Worm (Caenorhabditis elegans) whole organism, L2 larva: ENCODE measurements around the gene aat-7.

Source experiments
- C34F6.9 ChIP-seq: fragments of 150-350 bp; optimal IDR thresholded peaks from 2 replicates; lab custom pipeline; 2014; ENCODE audit warnings: missing biosample characterization, missing genetic modification characterization
- F13H6.1 ChIP-seq: sonication (generic microtip); optimal IDR thresholded peaks from 2 replicates; lab custom pipeline; 2016; ENCODE audit warnings: missing genetic modification characterization, missing compliant biosample characterization
- Y55F3AM.14 ChIP-seq: fragments of 200-800 bp; sonication (Bioruptor generic); optimal IDR thresholded peaks from 2 replicates; lab custom pipeline; 2018; ENCODE audit warnings: mild to moderate bottlenecking, missing genetic modification characterization, missing compliant biosample characterization
- ZK546.5 ChIP-seq: sonication (generic microtip); optimal IDR thresholded peaks from 2 replicates; lab custom pipeline; 2017; ENCODE audit warnings: missing biosample characterization, missing genetic modification characterization
- alr-1 ChIP-seq: fragments of 150-350 bp; optimal IDR thresholded peaks from 2 replicates; lab custom pipeline; 2014; ENCODE audit warnings: missing biosample characterization, missing genetic modification characterization
- ama-1 ChIP-seq: fragments of 150-350 bp; optimal IDR thresholded peaks from 2 replicates; lab custom pipeline; 2018; ENCODE audit warnings: inconsistent platforms
- ceh-82 ChIP-seq: fragments of 150-350 bp; optimal IDR thresholded peaks from 2 replicates; lab custom pipeline; 2014; ENCODE audit warnings: missing biosample characterization, missing genetic modification characterization
- dmd-4 ChIP-seq: sonication (generic microtip); optimal IDR thresholded peaks from 2 replicates; lab custom pipeline; 2017; ENCODE audit warnings: missing biosample characterization, missing genetic modification characterization
- egl-27 ChIP-seq: sonication (generic microtip); optimal IDR thresholded peaks from 3 replicates; lab custom pipeline; 2017; ENCODE audit warnings: missing biosample characterization, missing genetic modification reagents, missing genetic modification characterization
- elt-1 ChIP-seq: fragments of 150-350 bp; optimal IDR thresholded peaks from 2 replicates; lab custom pipeline; 2014; ENCODE audit warnings: missing biosample characterization, missing genetic modification characterization
- elt-3 ChIP-seq: sonication (generic microtip); optimal IDR thresholded peaks from 2 replicates; lab custom pipeline; 2017; ENCODE audit warnings: missing biosample characterization, missing genetic modification characterization
- fos-1 ChIP-seq: fragments of 150-350 bp; optimal IDR thresholded peaks from 2 replicates; lab custom pipeline; 2014; ENCODE audit warnings: missing biosample characterization, missing genetic modification characterization
- lin-39 ChIP-seq: fragments of 150-350 bp; optimal IDR thresholded peaks from 2 replicates; lab custom pipeline; 2014; ENCODE audit warnings: missing biosample characterization, missing genetic modification reagents, missing genetic modification characterization
- lsy-2 ChIP-seq, 2 experiments: fragments of 150-350 bp in 1 of 2; sonication (generic microtip) in 1 of 2; optimal IDR thresholded peaks; 2 replicates each; lab custom pipeline; 2014 to 2017; ENCODE audit warnings: missing biosample characterization in 2 of 2, missing genetic modification characterization in 2 of 2
- mab-5 ChIP-seq: fragments of 150-350 bp; optimal IDR thresholded peaks from 2 replicates; lab custom pipeline; 2014; ENCODE audit warnings: missing biosample characterization, missing genetic modification characterization
- mdl-1 ChIP-seq, 2 experiments: fragments of 150-350 bp in 1 of 2; sonication (generic microtip) in 1 of 2; optimal IDR thresholded peaks; 2 replicates each; lab custom pipeline; 2017; ENCODE audit warnings: missing biosample characterization in 2 of 2, missing genetic modification characterization in 2 of 2
- nhr-12 ChIP-seq: fragments of 150-350 bp; optimal IDR thresholded peaks from 2 replicates; lab custom pipeline; 2014; ENCODE audit warnings: missing biosample characterization, missing genetic modification characterization
- nhr-129 ChIP-seq: fragments of 150-350 bp; optimal IDR thresholded peaks from 2 replicates; lab custom pipeline; 2014; ENCODE audit warnings: missing biosample characterization, missing genetic modification characterization
- nhr-21 ChIP-seq: fragments of 150-350 bp; optimal IDR thresholded peaks from 2 replicates; lab custom pipeline; 2014; ENCODE audit warnings: missing biosample characterization, missing genetic modification characterization
- nhr-23 ChIP-seq: fragments of 150-350 bp; optimal IDR thresholded peaks from 2 replicates; lab custom pipeline; 2014; ENCODE audit warnings: missing biosample characterization, missing genetic modification reagents, missing genetic modification characterization
- nhr-237 ChIP-seq: fragments of 150-350 bp; optimal IDR thresholded peaks from 2 replicates; lab custom pipeline; 2014; ENCODE audit warnings: missing biosample characterization, missing genetic modification characterization
- nhr-25 ChIP-seq: fragments of 150-350 bp; sonication (generic microtip); optimal IDR thresholded peaks from 3 replicates; lab custom pipeline; 2014; ENCODE audit warnings: missing biosample characterization, missing genetic modification characterization
- nhr-6 ChIP-seq: fragments of 150-350 bp; optimal IDR thresholded peaks from 2 replicates; lab custom pipeline; 2014; ENCODE audit warnings: missing biosample characterization, missing genetic modification characterization
- peb-1 ChIP-seq: fragments of 150-350 bp; optimal IDR thresholded peaks from 2 replicates; lab custom pipeline; 2014; ENCODE audit warnings: missing biosample characterization, missing genetic modification characterization
- sem-4 ChIP-seq: fragments of 150-350 bp; optimal IDR thresholded peaks from 2 replicates; lab custom pipeline; 2014; ENCODE audit warnings: missing biosample characterization, missing genetic modification reagents, missing genetic modification characterization
- sma-3 ChIP-seq: sonication (generic microtip); optimal IDR thresholded peaks from 2 replicates; lab custom pipeline; 2016; ENCODE audit warnings: missing genetic modification reagents, missing genetic modification characterization, missing compliant biosample characterization
- sma-9 ChIP-seq, 2 experiments: fragments of 150-350 bp in 1 of 2; sonication (generic microtip) in 1 of 2; optimal IDR thresholded peaks; 2 replicates each; lab custom pipeline; 2014 to 2016; ENCODE audit warnings: missing genetic modification characterization in 2 of 2, mild to moderate bottlenecking in 1 of 2, missing biosample characterization in 1 of 2, missing compliant biosample characterization in 1 of 2, missing genetic modification reagents in 1 of 2, moderate library complexity in 1 of 2
- snpc-4 ChIP-seq: fragments of 150-350 bp; optimal IDR thresholded peaks from 2 replicates; lab custom pipeline; 2014; ENCODE audit warnings: missing biosample characterization, missing genetic modification characterization
- unc-39 ChIP-seq: fragments of 150-350 bp; optimal IDR thresholded peaks from 2 replicates; lab custom pipeline; 2014; ENCODE audit warnings: missing biosample characterization, missing genetic modification characterization
- unc-55 ChIP-seq: fragments of 150-350 bp; sonication (generic microtip); optimal IDR thresholded peaks from 3 replicates; lab custom pipeline; 2014; ENCODE audit warnings: missing biosample characterization, missing genetic modification reagents, missing genetic modification characterization
- unc-62 ChIP-seq: fragments of 150-350 bp; optimal IDR thresholded peaks from 2 replicates; lab custom pipeline; 2014; ENCODE audit warnings: missing biosample characterization, missing genetic modification reagents, missing genetic modification characterization

Gene aat-7

DNA sequence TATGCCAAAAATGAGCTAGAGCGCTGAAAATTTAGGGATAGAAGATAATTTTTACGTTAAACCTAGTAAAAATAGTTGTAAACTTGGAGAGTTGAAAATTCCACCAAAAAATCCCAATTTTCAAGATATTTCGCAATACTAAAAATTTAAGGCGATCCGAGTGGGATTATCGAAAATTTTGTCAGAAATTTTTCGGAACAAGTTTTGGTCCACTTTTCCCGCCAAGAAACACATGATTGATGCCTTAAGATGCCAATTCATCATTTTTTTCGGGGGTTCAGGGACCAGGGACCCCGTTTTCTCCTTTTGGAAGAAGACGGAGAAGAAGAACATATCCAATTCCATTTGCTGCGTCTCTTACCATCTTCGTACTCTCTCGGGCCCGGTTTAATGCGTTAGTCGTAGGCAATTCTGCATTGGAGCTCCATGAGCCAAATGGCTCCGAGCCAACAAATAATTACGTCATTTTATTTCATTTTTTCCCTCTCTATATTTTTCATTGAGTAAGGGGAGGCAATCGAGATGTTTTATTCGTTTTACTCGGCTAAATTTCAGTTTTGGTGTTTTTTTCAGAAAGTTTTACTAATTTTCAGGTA lies 42.0 kb upstream of the aat-7 start:
- TF ChIP-seq unc-55 (peak; percentile 72), mab-5 (tag; lab: Kevin White, UChicago) (peak; percentile 78), sem-4 (tag; lab: Kevin White, UChicago) (peak; percentile 4), mdl-1 (tag; optimal IDR thresholded peaks at IDR 0.05; lab: Kevin White, UChicago) (no peak), sma-9 (GFP tag; optimal IDR thresholded peaks at IDR 0.05; lab: Kevin White, UChicago) (peak; percentile 48), sma-9 (tag; optimal IDR thresholded peaks at IDR 0.05; lab: Kevin White, UChicago) (no peak), lsy-2 (tag; optimal IDR thresholded peaks at IDR 0.05; lab: Kevin White, UChicago) (peak in 1 of 2 experiments; percentile 37), F13H6.1 (tag; lab: Kevin White, UChicago) (peak; percentile 28), elt-3 (no peak)

DNA sequence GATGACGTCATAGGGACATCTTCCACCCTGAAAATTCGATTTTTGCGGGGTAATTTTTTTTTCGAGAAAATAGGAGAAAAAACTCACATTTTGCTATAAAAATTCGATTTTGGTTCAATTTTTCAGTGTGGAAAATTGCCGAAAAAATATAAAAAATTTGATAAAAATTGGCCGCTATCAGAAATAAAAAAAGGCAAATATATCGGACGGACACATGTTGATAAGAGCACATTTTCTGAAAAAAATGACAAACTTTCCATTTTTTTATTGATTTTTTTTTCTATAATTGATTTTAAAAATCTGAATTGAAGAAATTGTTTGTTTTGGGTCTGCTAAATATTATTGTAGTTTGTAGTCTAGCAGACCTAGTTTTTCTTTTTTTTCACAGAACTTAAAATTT lies 31.2 kb upstream of the aat-7 start, which contains the start of gene C13A10.1:
C13A10.1 (minus strand) TSS at position 170 of the 400 bp plus-strand sequence.
- TF ChIP-seq mab-5 (tag; lab: Kevin White, UChicago) (no peak), fos-1 (tag; lab: Kevin White, UChicago) (peak; percentile 32)

DNA sequence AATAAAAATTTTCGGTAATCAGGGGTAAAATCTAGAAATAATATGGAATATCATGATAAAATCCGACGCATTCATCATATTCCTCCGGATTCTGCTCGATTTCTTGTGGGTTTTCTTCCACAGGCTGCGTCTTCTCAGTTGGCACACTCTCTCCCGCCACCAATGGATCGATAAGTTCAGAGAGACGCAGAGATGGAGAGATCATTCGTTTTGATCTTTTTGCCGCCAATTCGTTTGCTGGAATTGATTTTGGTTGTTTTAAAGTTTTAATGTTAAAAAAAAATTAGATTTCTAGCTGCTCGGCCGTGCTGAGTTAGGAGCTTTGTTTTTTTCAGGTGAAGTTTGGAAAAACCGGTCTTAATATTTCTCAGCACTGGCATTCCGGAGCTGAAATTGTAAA lies 29.4 kb upstream of the aat-7 start:
- no peak for TF ChIP-seq alr-1
- no peak for TF ChIP-seq nhr-6 (tag; lab: Kevin White, UChicago)
- no peak for TF ChIP-seq sma-9 (GFP tag; optimal IDR thresholded peaks at IDR 0.05; lab: Kevin White, UChicago)
- TF ChIP-seq sma-9 (tag; optimal IDR thresholded peaks at IDR 0.05; lab: Kevin White, UChicago), result no peak
- no peak for TF ChIP-seq ceh-82
- TF ChIP-seq sma-3 (GFP tag; lab: Kevin White, UChicago), result no peak
- TF ChIP-seq lin-39 (tag; lab: Kevin White, UChicago), result no peak
- TF ChIP-seq ama-1 (lab: Kevin White, UChicago), result no peak
- no peak for TF ChIP-seq unc-55
- no peak for TF ChIP-seq snpc-4 (tag; lab: Kevin White, UChicago)
- TF ChIP-seq elt-3, result no peak
- no peak for TF ChIP-seq ZK546.5 (tag; lab: Kevin White, UChicago)
- no peak for TF ChIP-seq mab-5 (tag; lab: Kevin White, UChicago)
- no peak for TF ChIP-seq nhr-25 (tag; lab: Kevin White, UChicago)
- TF ChIP-seq nhr-12 (tag; lab: Kevin White, UChicago), result no peak
- TF ChIP-seq unc-62 (GFP tag; lab: Kevin White, UChicago), result no peak

DNA sequence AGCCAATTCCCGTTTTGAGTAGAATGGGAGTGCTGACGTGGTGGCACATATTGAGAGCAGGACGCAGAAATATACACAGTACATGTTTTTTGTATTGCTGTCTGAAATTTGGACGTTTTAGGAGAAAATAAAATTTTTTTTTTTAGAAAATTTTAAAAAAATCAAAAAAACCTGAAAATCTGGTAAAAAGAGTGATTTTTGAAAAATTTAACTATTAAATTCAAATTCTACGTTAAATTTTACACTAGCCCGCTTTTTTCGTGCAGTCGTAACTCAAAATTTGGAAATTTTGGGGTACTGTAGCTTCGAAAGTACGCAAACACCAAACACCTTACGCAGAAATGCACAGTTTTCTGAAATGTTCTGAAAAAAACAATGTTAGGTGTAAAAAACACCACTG lies 28.8 kb upstream of the aat-7 start, which contains the start of gene C13A10.2:
C13A10.2 (minus strand) TSS at position 101 of the 400 bp plus-strand sequence.
- TF ChIP-seq nhr-237 (tag; lab: Kevin White, UChicago), result no peak
- no peak for TF ChIP-seq F13H6.1 (tag; lab: Kevin White, UChicago)
- no peak for TF ChIP-seq elt-1
- TF ChIP-seq unc-62 (GFP tag; lab: Kevin White, UChicago), result no peak
- TF ChIP-seq nhr-23 (tag; lab: Kevin White, UChicago), result no peak
- TF ChIP-seq peb-1, result no peak

DNA sequence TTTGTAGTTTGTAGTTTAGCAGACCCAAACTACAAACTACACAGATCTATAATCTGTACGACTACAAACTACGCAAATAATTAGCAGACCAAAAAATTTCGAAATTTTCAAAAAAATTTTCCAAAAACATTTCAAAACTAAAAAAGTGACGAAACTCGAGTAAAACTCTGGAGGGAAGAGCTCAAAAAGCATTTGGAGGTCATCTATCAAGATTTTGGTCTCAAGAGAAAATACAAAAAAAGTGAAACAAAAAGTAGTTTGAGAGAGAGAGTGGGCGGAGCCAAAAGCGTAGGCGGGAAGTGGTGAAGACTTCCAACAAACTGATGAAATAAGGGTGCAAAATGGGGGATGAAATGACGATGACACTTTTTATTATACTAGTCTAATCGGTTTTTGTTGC lies 26.4 kb upstream of the aat-7 start:
- peak; percentile 27 for TF ChIP-seq unc-55
- TF ChIP-seq mdl-1 (tag; optimal IDR thresholded peaks at IDR 0.05; lab: Kevin White, UChicago), result no peak
- no peak for TF ChIP-seq elt-1
- TF ChIP-seq lsy-2 (tag; optimal IDR thresholded peaks at IDR 0.05; lab: Kevin White, UChicago), result peak in 1 of 2 experiments; percentile 11

DNA sequence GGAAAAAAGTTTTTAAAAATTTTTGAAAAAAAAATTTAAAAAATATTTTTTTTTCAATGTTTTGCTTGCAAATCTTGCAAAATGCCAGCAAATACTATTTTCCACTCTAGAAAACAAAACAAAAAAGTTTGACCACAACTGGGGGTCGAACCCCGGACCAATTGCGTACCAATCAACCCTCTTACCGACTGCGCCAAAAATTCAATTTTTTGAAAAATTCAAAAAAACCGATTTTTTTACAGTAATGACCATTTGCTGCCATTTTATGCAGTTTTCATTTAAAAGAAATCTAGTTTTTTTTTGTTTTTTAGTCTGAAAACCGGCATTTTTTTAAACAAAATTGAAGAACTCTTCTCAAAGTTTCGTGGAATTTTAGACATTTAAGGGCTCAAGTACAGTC lies 24.2 kb upstream of the aat-7 start:
- TF ChIP-seq C34F6.9 (tag; lab: Kevin White, UChicago), result no peak
- no peak for TF ChIP-seq nhr-23 (tag; lab: Kevin White, UChicago)
- no peak for TF ChIP-seq peb-1
- TF ChIP-seq nhr-21 (tag; lab: Kevin White, UChicago), result no peak
- TF ChIP-seq egl-27, result no peak
- no peak for TF ChIP-seq unc-39
- no peak for TF ChIP-seq nhr-129
- TF ChIP-seq dmd-4 (tag; lab: Kevin White, UChicago), result no peak

DNA sequence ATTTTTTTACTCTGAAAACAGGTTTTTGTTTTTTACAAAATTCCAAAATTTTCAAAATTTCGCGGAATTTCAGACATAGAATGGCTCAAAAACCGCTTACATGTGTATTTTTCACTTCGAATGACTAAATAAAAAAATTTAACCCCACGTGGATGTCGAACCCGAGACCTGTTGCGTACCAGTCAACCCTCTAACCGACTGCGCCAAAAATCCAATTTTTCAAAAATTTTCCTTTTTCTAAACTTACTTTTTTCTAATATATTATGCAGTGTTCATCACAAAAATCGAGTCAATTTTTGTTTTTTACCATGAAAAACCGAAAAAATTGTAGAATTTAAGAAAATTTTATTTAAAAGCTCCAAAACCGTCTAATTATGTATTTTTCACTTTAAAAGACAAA lies 20.7 kb upstream of the aat-7 start:
- TF ChIP-seq alr-1 (no peak), Y55F3AM.14 (GFP tag; lab: Kevin White, UChicago) (no peak), nhr-237 (tag; lab: Kevin White, UChicago) (no peak), snpc-4 (tag; lab: Kevin White, UChicago) (no peak)
